Fruit fly (Drosophila melanogaster): ENCODE measurements around the gene CG1677.
A peak's percentile ranks its signal among the peaks of the same experiment; 100 is the strongest.

Gene CG1677

dm6 chrX:7307478-7308200 is 98.0 kb downstream of the CG1677 start, which contains the start of gene brk (continued):
- TF ChIP-seq CrebB (tag; optimal IDR thresholded peaks at IDR 0.05) (no peak), CG32532 (GFP tag; IDR thresholded peaks at IDR 0.05) (no peak), so (GFP tag; IDR thresholded peaks at IDR 0.05) (no peak), pita (GFP tag; optimal IDR thresholded peaks at IDR 0.05) (no peak), row (GFP tag; IDR thresholded peaks at IDR 0.05) (peak; percentile 4; the same call in 1 of the 3 replicates), Lhr (GFP tag; optimal IDR thresholded peaks at IDR 0.05) (no peak), Drgx (GFP tag; IDR thresholded peaks at IDR 0.05) (peak; percentile 40), HLH54F (GFP tag; optimal IDR thresholded peaks at IDR 0.05) (no peak), twi (tag; optimal IDR thresholded peaks at IDR 0.05) (no peak), CG31365 (tag; optimal IDR thresholded peaks at IDR 0.05) (no peak), CG8089 (GFP tag; optimal IDR thresholded peaks at IDR 0.05) (no peak), Hr3 (GFP tag; optimal IDR thresholded peaks at IDR 0.05) (no peak), CG30403 (GFP tag; optimal IDR thresholded peaks at IDR 0.05) (no peak), Hmx (GFP tag; optimal IDR thresholded peaks at IDR 0.05) (no peak), sd (tag; optimal IDR thresholded peaks at IDR 0.05) (peak; percentile 75), salm (tag; optimal IDR thresholded peaks at IDR 0.05) (no peak), lab (GFP tag; optimal IDR thresholded peaks at IDR 0.05) (no peak), ftz-f1 (GFP tag; optimal IDR thresholded peaks at IDR 0.05) (peak; percentile 37), CG10979 (tag; optimal IDR thresholded peaks at IDR 0.05) (no peak), z (GFP tag; IDR thresholded peaks at IDR 0.05) (peak; percentile 48; the same call in 1 of the 3 replicates), trh (GFP tag; optimal IDR thresholded peaks at IDR 0.05) (no peak), E2f1 (GFP tag; IDR thresholded peaks at IDR 0.05) (no peak), esg (GFP tag; conservative IDR thresholded peaks at IDR 0.05) (no peak), lbe (GFP tag; optimal IDR thresholded peaks at IDR 0.05) (peak; percentile 2), sna (GFP tag; IDR thresholded peaks at IDR 0.05; ENCODE audit: partially characterized antibody) (peak; percentile 50; the same call in 1 of the 2 replicates), chinmo (GFP tag; IDR thresholded peaks at IDR 0.05; ENCODE audit: partially characterized antibody) (peak; percentile 99), CG2116 (GFP tag; optimal IDR thresholded peaks at IDR 0.05) (no peak), Dad (GFP tag; optimal IDR thresholded peaks at IDR 0.05) (no peak), Ptx1 (GFP tag; IDR thresholded peaks at IDR 0.05) (no peak), bab2 (GFP tag; optimal IDR thresholded peaks at IDR 0.05) (no peak), CG3407 (GFP tag; optimal IDR thresholded peaks at IDR 0.05) (no peak), cad (GFP tag; optimal IDR thresholded peaks at IDR 0.05) (no peak), CG12104 (GFP tag; optimal IDR thresholded peaks at IDR 0.05) (no peak), az2 (GFP tag; optimal IDR thresholded peaks at IDR 0.05) (no peak), CG32772 (GFP tag; IDR thresholded peaks at IDR 0.05) (no peak), CG16813 (GFP tag; IDR thresholded peaks at IDR 0.05; ENCODE audit: partially characterized antibody) (no peak), HmgZ (tag; optimal IDR thresholded peaks at IDR 0.05) (peak; percentile 31), ci (GFP tag; IDR thresholded peaks at IDR 0.05) (peak; percentile 44; the same call in 1 of the 3 replicates), sens (GFP tag) (peak; percentile 91), PHDP (tag; optimal IDR thresholded peaks at IDR 0.05) (no peak), bcd (GFP tag; optimal IDR thresholded peaks at IDR 0.05) (no peak), Kr (GFP tag; optimal IDR thresholded peaks at IDR 0.05) (no peak), CG18764 (GFP tag; optimal IDR thresholded peaks at IDR 0.05) (no peak), D (optimal IDR thresholded peaks at IDR 0.05) (peak; percentile 86), D (GFP tag; optimal IDR thresholded peaks at IDR 0.05) (no peak), CG34224 (GFP tag; IDR thresholded peaks at IDR 0.05; ENCODE audit: partially characterized antibody) (peak; percentile 53; the same call in 1 of the 3 replicates), CG4404 (GFP tag; IDR thresholded peaks at IDR 0.05) (no peak), zen2 (GFP tag; IDR thresholded peaks at IDR 0.05; ENCODE audit: partially characterized antibody) (0 out of 3 replicates have a peak, but pooled peaks have one; percentile 36), CG18619 (GFP tag; optimal IDR thresholded peaks at IDR 0.05) (no peak), CG6175 (GFP tag; IDR thresholded peaks at IDR 0.05) (peak; percentile 96), CG4360 (GFP tag; IDR thresholded peaks at IDR 0.05) (peak; percentile 100)

All from whole organism, embryonic.